Worm (Caenorhabditis elegans) whole organism, L1 larva: ENCODE data around the gene M03B6.1.

Experiments
- C04F5.9 ChIP-seq: sonication (generic microtip); optimal IDR thresholded peaks from 2 replicates; lab custom pipeline; 2016; ENCODE audit warnings: missing genetic modification characterization, missing compliant biosample characterization
- C34B4.2 ChIP-seq: sonication (generic microtip); optimal IDR thresholded peaks from 2 replicates; lab custom pipeline; 2017; ENCODE audit warnings: mild to moderate bottlenecking, missing genetic modification characterization, missing compliant biosample characterization
- aha-1 ChIP-seq: fragments of 150-350 bp; optimal IDR thresholded peaks from 2 replicates; lab custom pipeline; 2014; ENCODE audit warnings: missing biosample characterization, missing genetic modification characterization
- alr-1 ChIP-seq: fragments of 200-800 bp; sonication (Bioruptor generic); optimal IDR thresholded peaks from 2 replicates; lab custom pipeline; 2018; ENCODE audit warnings: borderline replicate concordance, mild to moderate bottlenecking, missing genetic modification characterization, missing compliant biosample characterization
- blmp-1 ChIP-seq: fragments of 150-350 bp; optimal IDR thresholded peaks from 2 replicates; lab custom pipeline; 2014; ENCODE audit warnings: missing biosample characterization, missing genetic modification characterization
- ceh-88 ChIP-seq: fragments of 200-800 bp; sonication (Bioruptor generic); IDR thresholded peaks from 2 replicates; pipeline ENCODE4 v1.3.6; 2022; ENCODE audit warnings: missing genetic modification characterization, missing compliant biosample characterization
- ces-1 ChIP-seq: fragments of 150-350 bp; optimal IDR thresholded peaks from 2 replicates; lab custom pipeline; 2014; ENCODE audit warnings: missing biosample characterization, missing genetic modification reagents, missing genetic modification characterization
- dpl-1 ChIP-seq, 3 experiments: fragments of 150-350 bp in 2 of 3; sonication (generic microtip) in 1 of 3; optimal IDR thresholded peaks; 2 replicates each; lab custom pipeline; 2014 to 2017; ENCODE audit warnings: missing biosample characterization in 3 of 3, missing genetic modification characterization in 3 of 3, missing genetic modification reagents in 3 of 3
- efl-1 ChIP-seq, 4 experiments: fragments of 150-350 bp; optimal IDR thresholded peaks in 3 of 4; peaks in 1 of 4; 1 replicate in 1 of 4; 2 replicates in 3 of 4; lab custom pipeline; 2014; ENCODE audit warnings: missing biosample characterization in 2 of 4, missing genetic modification characterization in 2 of 4, missing genetic modification reagents in 2 of 4
- efl-3 ChIP-seq: fragments of 200-800 bp; sonication (Bioruptor generic); optimal IDR thresholded peaks from 2 replicates; lab custom pipeline; 2018; ENCODE audit warnings: mild to moderate bottlenecking, missing genetic modification characterization, missing compliant biosample characterization
- egl-27 ChIP-seq, 2 experiments: fragments of 150-350 bp in 1 of 2; sonication (generic microtip); optimal IDR thresholded peaks; 3 replicates each; lab custom pipeline; 2017 to 2018; ENCODE audit warnings: missing biosample characterization in 2 of 2, missing genetic modification characterization in 2 of 2, missing genetic modification reagents in 2 of 2
- elt-2 ChIP-seq: sonication (generic microtip); optimal IDR thresholded peaks from 2 replicates; lab custom pipeline; 2016; ENCODE audit warnings: missing genetic modification characterization, mild to moderate bottlenecking, inconsistent platforms, missing compliant biosample characterization, missing genetic modification reagents
- ets-5 ChIP-seq: fragments of 200-800 bp; sonication (Bioruptor generic); IDR thresholded peaks from 2 replicates; pipeline ENCODE4 v1.3.6; 2022; ENCODE audit warnings: missing genetic modification characterization, missing compliant biosample characterization
- fkh-10 ChIP-seq: sonication (generic microtip); optimal IDR thresholded peaks from 2 replicates; lab custom pipeline; 2017; ENCODE audit warnings: missing biosample characterization, missing genetic modification reagents, missing genetic modification characterization
- fkh-4 ChIP-seq: sonication (generic microtip); optimal IDR thresholded peaks from 2 replicates; lab custom pipeline; 2016; ENCODE audit warnings: missing compliant biosample characterization, missing genetic modification characterization, borderline replicate concordance
- fkh-8 ChIP-seq: sonication (generic microtip); optimal IDR thresholded peaks from 2 replicates; lab custom pipeline; 2016; ENCODE audit warnings: mild to moderate bottlenecking, missing genetic modification characterization, missing compliant biosample characterization
- fos-1 ChIP-seq: fragments of 150-350 bp; optimal IDR thresholded peaks from 2 replicates; lab custom pipeline; 2014; ENCODE audit warnings: missing biosample characterization, missing genetic modification characterization
- grh-1 ChIP-seq: fragments of 200-800 bp; sonication (Bioruptor generic); IDR thresholded peaks from 2 replicates; pipeline ENCODE4 v1.3.6; 2022; ENCODE audit warnings: missing genetic modification reagents, missing genetic modification characterization, missing compliant biosample characterization
- hlh-17 ChIP-seq: fragments of 200-800 bp; sonication (Bioruptor generic); optimal IDR thresholded peaks from 2 replicates; lab custom pipeline; 2018; ENCODE audit warnings: missing genetic modification characterization, mild to moderate bottlenecking, missing compliant biosample characterization, moderate library complexity, borderline replicate concordance
- irx-1 ChIP-seq: sonication (generic microtip); optimal IDR thresholded peaks from 2 replicates; lab custom pipeline; 2016; ENCODE audit warnings: missing genetic modification characterization, missing compliant biosample characterization
- jun-1 ChIP-seq: fragments of 150-350 bp; optimal IDR thresholded peaks from 2 replicates; lab custom pipeline; 2014; ENCODE audit warnings: missing biosample characterization, missing genetic modification reagents, missing genetic modification characterization
- lin-13 ChIP-seq: fragments of 150-350 bp; optimal IDR thresholded peaks from 2 replicates; lab custom pipeline; 2014; ENCODE audit warnings: missing biosample characterization, missing genetic modification reagents, missing genetic modification characterization
- lin-15B ChIP-seq: fragments of 150-350 bp; sonication (generic microtip); optimal IDR thresholded peaks from 3 replicates; lab custom pipeline; 2014; ENCODE audit warnings: missing biosample characterization, missing genetic modification characterization
- lin-35 ChIP-seq, 2 experiments: fragments of 150-350 bp; optimal IDR thresholded peaks; 2 replicates each; lab custom pipeline; 2014; ENCODE audit warnings: missing biosample characterization in 2 of 2, missing genetic modification characterization in 2 of 2, missing genetic modification reagents in 2 of 2
- nhr-11 ChIP-seq: fragments of 150-350 bp; optimal IDR thresholded peaks from 2 replicates; lab custom pipeline; 2014; ENCODE audit warnings: missing biosample characterization, missing genetic modification characterization
- nhr-12 ChIP-seq: sonication (generic microtip); optimal IDR thresholded peaks from 2 replicates; lab custom pipeline; 2017; ENCODE audit warnings: missing biosample characterization, missing genetic modification characterization
- nhr-237 ChIP-seq: fragments of 150-350 bp; optimal IDR thresholded peaks from 2 replicates; lab custom pipeline; 2014; ENCODE audit warnings: missing biosample characterization, missing genetic modification characterization
- nhr-71 ChIP-seq: sonication (generic microtip); optimal IDR thresholded peaks from 2 replicates; lab custom pipeline; 2016; ENCODE audit warnings: mild to moderate bottlenecking, missing genetic modification characterization, moderate library complexity, missing compliant biosample characterization
- nhr-84 ChIP-seq: sonication (generic microtip); optimal IDR thresholded peaks from 2 replicates; lab custom pipeline; 2017; ENCODE audit warnings: missing biosample characterization, missing genetic modification characterization
- nhr-85 ChIP-seq: sonication (generic microtip); peaks from one replicate; lab custom pipeline; 2016; ENCODE audit warnings: missing genetic modification characterization, inconsistent platforms, missing compliant biosample characterization
- pag-3 ChIP-seq: sonication (generic microtip); optimal IDR thresholded peaks from 2 replicates; lab custom pipeline; 2017; ENCODE audit warnings: missing genetic modification characterization, mild to moderate bottlenecking, missing compliant biosample characterization, antibody characterized with exemption, borderline replicate concordance; ENCODE audit not compliant: insufficient read depth
- pax-3 ChIP-seq: fragments of 200-800 bp; sonication (Bioruptor generic); optimal IDR thresholded peaks from 2 replicates; lab custom pipeline; 2018; ENCODE audit warnings: mild to moderate bottlenecking, missing genetic modification characterization, moderate library complexity, missing compliant biosample characterization
- pqm-1 ChIP-seq: sonication (generic microtip); optimal IDR thresholded peaks from 3 replicates; lab custom pipeline; 2017; ENCODE audit warnings: missing biosample characterization, missing genetic modification characterization
- tbx-2 ChIP-seq: sonication (generic microtip); optimal IDR thresholded peaks from 2 replicates; lab custom pipeline; 2016; ENCODE audit warnings: missing genetic modification characterization, missing compliant biosample characterization
- unc-62 ChIP-seq: fragments of 150-350 bp; optimal IDR thresholded peaks from 2 replicates; lab custom pipeline; 2014; ENCODE audit warnings: missing biosample characterization, missing genetic modification reagents, missing genetic modification characterization
- unc-86 ChIP-seq: sonication (generic microtip); optimal IDR thresholded peaks from 2 replicates; lab custom pipeline; 2016; ENCODE audit warnings: missing genetic modification characterization, missing compliant biosample characterization
- unc-98 ChIP-seq: fragments of 200-800 bp; sonication (Bioruptor generic); IDR thresholded peaks from 2 replicates; pipeline ENCODE4 v1.3.6; 2022; ENCODE audit warnings: missing genetic modification characterization, missing compliant biosample characterization
- xbp-1 ChIP-seq: sonication (generic microtip); optimal IDR thresholded peaks from 2 replicates; lab custom pipeline; 2016; ENCODE audit warnings: missing genetic modification characterization, missing compliant biosample characterization
- zag-1 ChIP-seq: fragments of 150-350 bp; optimal IDR thresholded peaks from 2 replicates; lab custom pipeline; 2014; ENCODE audit warnings: missing biosample characterization, missing genetic modification characterization

Gene M03B6.1

DNA sequence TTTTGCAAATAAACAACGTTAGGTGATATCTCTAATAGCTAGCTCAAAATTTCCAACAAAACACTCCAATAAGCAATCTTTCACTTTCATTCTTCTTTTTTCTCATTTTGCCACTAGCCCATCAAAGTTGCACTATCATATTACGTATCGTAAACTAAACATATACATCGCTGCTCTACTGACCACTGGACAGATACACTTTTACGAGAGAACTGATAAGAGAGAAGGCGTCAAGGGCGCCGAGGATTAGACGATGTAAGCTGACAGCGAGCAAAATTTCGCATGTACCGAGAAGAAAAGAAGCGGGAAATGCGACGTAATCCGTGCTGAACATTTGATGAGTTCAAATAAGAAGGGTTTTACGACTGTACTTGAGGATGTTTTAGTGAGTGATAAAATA lies 10.2 kb downstream of the M03B6.1 start:
- TF ChIP-seq elt-2 (peak; percentile 27), aha-1 (tag; lab: Kevin White, UChicago) (no peak), efl-1 (optimal IDR thresholded peaks at IDR 0.05; lab: Kevin White, UChicago) (no peak), efl-1 (GFP tag; optimal IDR thresholded peaks at IDR 0.05 in 1 of 2; lab: Kevin White, UChicago) (peak in 1 of 2 experiments; percentile 13)

DNA sequence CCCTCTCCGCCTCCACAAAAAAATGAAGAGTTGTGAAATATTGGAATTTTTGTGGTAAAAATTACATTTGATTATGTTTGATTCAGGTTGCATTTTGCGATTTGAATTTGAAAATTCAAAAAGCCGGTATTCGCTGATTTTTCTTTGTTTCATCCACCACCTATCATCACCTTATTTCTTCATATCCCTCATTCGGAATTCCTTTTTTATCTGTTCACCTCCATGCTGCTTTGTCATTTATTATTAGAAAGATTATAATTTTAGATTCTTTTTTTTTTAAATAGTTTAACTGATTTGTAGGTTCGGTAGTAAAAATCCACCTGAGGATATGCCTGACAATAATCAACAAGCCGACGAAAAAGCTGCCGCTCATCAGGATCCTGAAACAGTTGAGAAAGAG lies 11.2 kb downstream of the M03B6.1 start, which contains the start of gene mct-3:
TSS of gene mct-3 (plus strand) at position 301 of the 400 bp plus-strand sequence.
- TF ChIP-seq ceh-88 (GFP tag; lab: Robert Waterston, UW) (no peak), fkh-10 (GFP tag; lab: Kevin White, UChicago) (no peak), ets-5 (GFP tag; lab: Robert Waterston, UW) (no peak), nhr-84 (tag; lab: Kevin White, UChicago) (no peak), nhr-237 (tag; lab: Kevin White, UChicago) (no peak), tbx-2 (no peak), nhr-11 (tag; lab: Kevin White, UChicago) (no peak), blmp-1 (tag; lab: Kevin White, UChicago) (no peak), fos-1 (tag; lab: Kevin White, UChicago) (no peak), pax-3 (tag; lab: Kevin White, UChicago) (no peak), jun-1 (tag; lab: Kevin White, UChicago) (no peak), dpl-1 (GFP tag; optimal IDR thresholded peaks at IDR 0.05; lab: Kevin White, UChicago) (no peak), nhr-71 (tag; lab: Kevin White, UChicago) (no peak), fkh-4 (tag; lab: Kevin White, UChicago) (no peak), lin-13 (GFP tag; lab: Kevin White, UChicago) (no peak), xbp-1 (tag; lab: Kevin White, UChicago) (no peak), pqm-1 (tag; lab: Kevin White, UChicago) (no peak)

DNA sequence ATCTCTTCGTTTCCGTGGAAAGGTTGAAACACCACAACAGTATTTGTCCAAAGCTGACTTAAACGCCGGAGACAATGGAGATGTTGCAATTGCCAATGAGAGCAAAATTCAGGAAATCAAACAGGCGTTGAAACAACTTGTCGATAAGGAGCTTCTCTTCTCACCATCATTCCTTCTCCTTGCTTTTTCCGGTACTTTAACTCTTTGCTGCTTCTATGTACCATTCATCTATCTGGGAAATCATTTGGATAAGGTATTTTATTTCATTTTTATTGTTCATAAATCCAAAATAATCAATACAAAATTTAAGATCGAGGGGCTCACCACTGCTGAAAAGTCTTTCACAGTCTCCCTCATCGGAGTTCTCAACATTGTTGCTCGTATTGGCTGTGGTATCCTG lies 14.5 kb downstream of the M03B6.1 start:
- TF ChIP-seq efl-1 (optimal IDR thresholded peaks at IDR 0.05; lab: Kevin White, UChicago) (no peak), efl-1 (GFP tag; optimal IDR thresholded peaks at IDR 0.05 in 1 of 2; lab: Kevin White, UChicago) (peak in 1 of 2 experiments; percentile 91), pag-3 (no peak)
- TF ChIP-seq, all 84 proteins: peak for 1

DNA sequence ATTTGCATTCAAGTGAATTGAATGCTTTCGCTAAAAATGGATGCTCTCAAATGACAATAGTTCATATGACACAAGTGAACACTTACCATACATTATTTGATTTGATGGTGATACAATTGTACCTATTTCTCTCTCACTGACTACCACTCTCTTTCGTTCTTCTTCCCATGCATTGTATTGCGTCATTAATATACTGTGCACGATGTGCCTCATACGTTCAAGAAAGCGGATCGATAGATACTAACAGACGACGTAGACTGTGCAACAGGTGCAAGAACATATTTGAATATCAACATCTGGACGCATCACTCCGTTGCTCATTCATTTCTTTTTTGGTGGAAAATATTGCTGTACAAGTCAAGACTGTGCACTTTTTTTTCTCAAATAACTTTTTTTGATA lies 17.3 kb downstream of the M03B6.1 start, which contains the start of gene M03B6.4:
TSS of gene M03B6.4 (plus strand) at position 149 of the 400 bp plus-strand sequence.
- TF ChIP-seq irx-1 (tag; lab: Kevin White, UChicago) (no peak), lin-35 (GFP tag; optimal IDR thresholded peaks at IDR 0.05; lab: Kevin White, UChicago) (no peak), unc-62 (GFP tag; lab: Kevin White, UChicago) (no peak), unc-98 (GFP tag; lab: Robert Waterston, UW) (no peak), nhr-237 (tag; lab: Kevin White, UChicago) (no peak), C04F5.9 (tag; lab: Kevin White, UChicago) (no peak), ets-5 (GFP tag; lab: Robert Waterston, UW) (no peak), grh-1 (GFP tag; lab: Robert Waterston, UW) (no peak), nhr-12 (tag; lab: Kevin White, UChicago) (no peak), nhr-85 (tag; lab: Kevin White, UChicago) (no peak), zag-1 (tag; lab: Kevin White, UChicago) (no peak), ces-1 (no peak), efl-3 (GFP tag; lab: Kevin White, UChicago) (no peak), alr-1 (no peak), elt-2 (no peak), fkh-8 (tag; lab: Kevin White, UChicago) (no peak)

DNA sequence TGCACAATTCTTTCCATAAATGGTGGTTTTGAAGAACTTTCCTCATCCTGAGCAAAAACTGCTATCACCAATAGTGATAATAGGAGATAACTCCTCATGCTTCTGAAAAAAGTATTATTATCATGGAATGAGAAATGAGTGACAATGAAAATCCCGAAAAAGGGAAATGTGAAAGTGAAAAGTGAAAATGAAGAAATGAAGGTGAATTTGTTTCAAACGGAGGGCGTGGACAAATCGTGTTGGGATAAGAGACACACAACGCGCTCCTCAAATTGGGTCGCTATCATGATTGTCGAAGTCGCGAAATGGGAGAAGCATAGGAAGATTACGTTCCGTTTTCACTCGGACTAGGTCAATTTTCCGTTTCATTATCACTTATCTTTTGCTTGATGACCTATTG lies 22.8 kb downstream of the M03B6.1 start, which contains the start of gene M03B6.3:
TSS of gene M03B6.3 (minus strand) at position 102 of the 400 bp plus-strand sequence.
- TF ChIP-seq lin-15B (no peak), C34B4.2 (tag; lab: Kevin White, UChicago) (no peak), egl-27 (tag; optimal IDR thresholded peaks at IDR 0.05; lab: Kevin White, UChicago) (no peak), blmp-1 (tag; lab: Kevin White, UChicago) (peak; percentile 99), fkh-8 (tag; lab: Kevin White, UChicago) (no peak), grh-1 (GFP tag; lab: Robert Waterston, UW) (no peak), hlh-17 (GFP tag; lab: Kevin White, UChicago) (no peak), unc-86 (no peak)
